Worm (Caenorhabditis elegans) whole organism, mixed stage, embryonic: ENCODE results near the gene ptrn-1.

Experiments used
- M03D4.4 ChIP-seq: sonication (generic microtip); optimal IDR thresholded peaks from 2 replicates; lab custom pipeline; 2017; ENCODE audit warnings: mild to moderate bottlenecking, missing genetic modification characterization, missing compliant biosample characterization
- blmp-1 ChIP-seq: fragments of 150-350 bp; optimal IDR thresholded peaks from 2 replicates; lab custom pipeline; 2014; ENCODE audit warnings: missing biosample characterization, missing genetic modification characterization
- ceh-39 ChIP-seq: fragments of 150-350 bp; optimal IDR thresholded peaks from 2 replicates; lab custom pipeline; 2014; ENCODE audit warnings: missing biosample characterization, missing genetic modification characterization
- ceh-43 ChIP-seq: fragments of 200-800 bp; sonication (Bioruptor generic); optimal IDR thresholded peaks from 2 replicates; lab custom pipeline; 2018; ENCODE audit warnings: mild to moderate bottlenecking, missing genetic modification characterization, moderate library complexity, missing compliant biosample characterization
- ceh-83 ChIP-seq: fragments of 200-800 bp; sonication (Bioruptor generic); optimal IDR thresholded peaks from 2 replicates; lab custom pipeline; 2018; ENCODE audit warnings: mild to moderate bottlenecking, missing genetic modification characterization, missing compliant biosample characterization
- ces-1 ChIP-seq: fragments of 150-350 bp; optimal IDR thresholded peaks from 2 replicates; lab custom pipeline; 2014; ENCODE audit warnings: missing biosample characterization, missing genetic modification reagents, missing genetic modification characterization
- cnd-1 ChIP-seq: fragments of 200-800 bp; sonication (Bioruptor generic); optimal IDR thresholded peaks from 2 replicates; lab custom pipeline; 2018; ENCODE audit warnings: mild to moderate bottlenecking, missing genetic modification characterization, missing compliant biosample characterization
- drap-1 ChIP-seq: fragments of 200-800 bp; sonication (Bioruptor generic); optimal IDR thresholded peaks from 3 replicates; lab custom pipeline; 2018; ENCODE audit warnings: mild to moderate bottlenecking, missing genetic modification characterization, missing compliant biosample characterization
- elt-3 ChIP-seq: fragments of 150-350 bp; optimal IDR thresholded peaks from 2 replicates; lab custom pipeline; 2014; ENCODE audit warnings: missing biosample characterization, missing genetic modification characterization
- ham-2 ChIP-seq: fragments of 200-800 bp; sonication (Bioruptor generic); optimal IDR thresholded peaks from 2 replicates; lab custom pipeline; 2018; ENCODE audit warnings: mild to moderate bottlenecking, missing genetic modification characterization, missing compliant biosample characterization
- hlh-1 ChIP-seq: fragments of 150-350 bp; optimal IDR thresholded peaks from 2 replicates; lab custom pipeline; 2014; ENCODE audit warnings: missing biosample characterization, missing genetic modification reagents, missing genetic modification characterization
- lin-13 ChIP-seq: fragments of 150-350 bp; optimal IDR thresholded peaks from 2 replicates; lab custom pipeline; 2014; ENCODE audit warnings: missing biosample characterization, missing genetic modification characterization
- lin-32 ChIP-seq: fragments of 200-800 bp; sonication (Bioruptor generic); optimal IDR thresholded peaks from 2 replicates; lab custom pipeline; 2018; ENCODE audit warnings: mild to moderate bottlenecking, missing genetic modification characterization, missing compliant biosample characterization
- lsy-2 ChIP-seq: fragments of 150-350 bp; optimal IDR thresholded peaks from 2 replicates; lab custom pipeline; 2014; ENCODE audit warnings: missing biosample characterization, missing genetic modification characterization
- mab-5 ChIP-seq: fragments of 150-350 bp; optimal IDR thresholded peaks from 2 replicates; lab custom pipeline; 2014; ENCODE audit warnings: missing biosample characterization, missing genetic modification characterization
- mep-1 ChIP-seq: fragments of 150-350 bp; optimal IDR thresholded peaks from 2 replicates; lab custom pipeline; 2017; ENCODE audit warnings: missing biosample characterization, missing genetic modification reagents, missing genetic modification characterization, inconsistent platforms
- mls-2 ChIP-seq: sonication (generic microtip); optimal IDR thresholded peaks from 2 replicates; lab custom pipeline; 2016; ENCODE audit warnings: mild to moderate bottlenecking, missing genetic modification characterization, moderate library complexity, missing compliant biosample characterization
- nhr-2 ChIP-seq: fragments of 150-350 bp; optimal IDR thresholded peaks from 2 replicates; lab custom pipeline; 2014; ENCODE audit warnings: missing biosample characterization, missing genetic modification characterization
- nhr-237 ChIP-seq: fragments of 150-350 bp; optimal IDR thresholded peaks from 2 replicates; lab custom pipeline; 2014; ENCODE audit warnings: missing biosample characterization, missing genetic modification characterization
- nhr-28 ChIP-seq: fragments of 150-350 bp; optimal IDR thresholded peaks from 2 replicates; lab custom pipeline; 2014; ENCODE audit warnings: missing biosample characterization, missing genetic modification characterization
- nhr-76 ChIP-seq: sonication (generic microtip); optimal IDR thresholded peaks from 2 replicates; lab custom pipeline; 2017; ENCODE audit warnings: missing biosample characterization, missing genetic modification characterization
- pha-4 ChIP-seq: fragments of 150-350 bp; optimal IDR thresholded peaks from 2 replicates; lab custom pipeline; 2018; ENCODE audit warnings: missing biosample characterization, missing genetic modification reagents, missing genetic modification characterization
- sem-2 ChIP-seq: fragments of 200-800 bp; sonication (Bioruptor generic); optimal IDR thresholded peaks from 2 replicates; lab custom pipeline; 2018; ENCODE audit warnings: mild to moderate bottlenecking, missing genetic modification characterization, missing compliant biosample characterization
- snpc-4 ChIP-seq: fragments of 150-350 bp; optimal IDR thresholded peaks from 2 replicates; lab custom pipeline; 2014; ENCODE audit warnings: missing biosample characterization, missing genetic modification characterization
- sptf-1 ChIP-seq: sonication (generic microtip); optimal IDR thresholded peaks from 2 replicates; lab custom pipeline; 2017; ENCODE audit warnings: mild to moderate bottlenecking, missing genetic modification characterization, moderate library complexity, missing compliant biosample characterization
- tbx-8 ChIP-seq: fragments of 200-800 bp; sonication (Bioruptor generic); optimal IDR thresholded peaks from 2 replicates; lab custom pipeline; 2018; ENCODE audit warnings: mild to moderate bottlenecking, missing genetic modification characterization, moderate library complexity, missing compliant biosample characterization
- unc-39 ChIP-seq: fragments of 150-350 bp; optimal IDR thresholded peaks from 2 replicates; lab custom pipeline; 2014; ENCODE audit warnings: missing biosample characterization, missing genetic modification characterization
- unc-62 ChIP-seq: fragments of 150-350 bp; optimal IDR thresholded peaks from 2 replicates; lab custom pipeline; 2014; ENCODE audit warnings: missing biosample characterization, missing genetic modification reagents, missing genetic modification characterization

Gene ptrn-1

DNA sequence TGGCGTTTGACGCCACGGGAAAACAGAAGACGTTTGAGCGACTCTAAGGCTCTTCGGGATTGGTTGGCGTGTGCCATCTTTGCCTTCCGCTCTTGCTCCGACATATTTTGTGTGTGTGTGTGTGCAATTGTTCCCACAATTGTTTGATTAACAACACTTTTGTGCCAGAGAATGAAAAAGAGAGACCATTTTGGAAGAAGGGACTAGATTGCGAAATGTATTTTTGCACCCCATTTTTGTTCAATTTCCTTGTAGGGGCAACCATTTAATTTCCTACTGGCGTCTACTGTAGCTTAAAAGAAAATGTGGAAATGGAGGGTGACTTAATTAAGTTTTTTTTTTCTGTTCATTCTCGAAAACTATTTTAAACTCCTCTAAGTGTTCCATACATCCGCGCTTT, 27.9 kb downstream of the ptrn-1 start:
- TF ChIP-seq ces-1 (GFP tag; lab: Kevin White, UChicago) (peak; percentile 12), sptf-1 (tag; lab: Kevin White, UChicago) (no peak)
- TF ChIP-seq, all 35 proteins: peak for 1

DNA sequence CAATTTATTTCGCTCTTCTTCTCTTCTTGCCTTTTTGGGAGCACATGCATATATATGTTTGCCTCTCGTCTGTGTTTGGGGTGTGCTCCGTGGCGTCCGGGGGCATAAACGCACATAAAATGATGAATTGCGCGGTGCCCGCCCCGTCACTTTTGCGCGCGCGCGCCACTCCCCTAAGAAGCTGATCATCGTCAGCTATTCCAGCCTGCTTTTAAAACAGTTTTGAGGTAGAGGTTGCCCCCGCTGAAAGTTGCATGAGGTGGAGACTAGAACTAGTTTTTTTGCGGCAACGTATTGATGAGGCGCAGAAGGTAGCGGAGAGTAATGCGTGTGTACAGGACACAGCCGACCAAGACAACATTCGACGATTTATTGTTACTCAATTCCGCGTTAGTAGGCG, 30.4 kb downstream of the ptrn-1 start:
- TF ChIP-seq hlh-1 (tag; lab: Kevin White, UChicago) (no peak), nhr-237 (tag; lab: Kevin White, UChicago) (no peak), lsy-2 (tag; lab: Kevin White, UChicago) (no peak), pha-4 (tag; lab: Kevin White, UChicago) (no peak), unc-39 (no peak), nhr-2 (tag; lab: Kevin White, UChicago) (no peak), sptf-1 (tag; lab: Kevin White, UChicago) (no peak), nhr-76 (no peak), lin-13 (tag; lab: Kevin White, UChicago) (no peak), mep-1 (tag; lab: Kevin White, UChicago) (no peak), ceh-39 (tag; lab: Kevin White, UChicago) (no peak), ces-1 (GFP tag; lab: Kevin White, UChicago) (no peak), ham-2 (GFP tag; lab: Kevin White, UChicago) (no peak), elt-3 (no peak), drap-1 (GFP tag; lab: Kevin White, UChicago) (no peak), lin-32 (GFP tag; lab: Kevin White, UChicago) (no peak), cnd-1 (tag; lab: Kevin White, UChicago) (no peak), M03D4.4 (tag; lab: Kevin White, UChicago) (no peak)

DNA sequence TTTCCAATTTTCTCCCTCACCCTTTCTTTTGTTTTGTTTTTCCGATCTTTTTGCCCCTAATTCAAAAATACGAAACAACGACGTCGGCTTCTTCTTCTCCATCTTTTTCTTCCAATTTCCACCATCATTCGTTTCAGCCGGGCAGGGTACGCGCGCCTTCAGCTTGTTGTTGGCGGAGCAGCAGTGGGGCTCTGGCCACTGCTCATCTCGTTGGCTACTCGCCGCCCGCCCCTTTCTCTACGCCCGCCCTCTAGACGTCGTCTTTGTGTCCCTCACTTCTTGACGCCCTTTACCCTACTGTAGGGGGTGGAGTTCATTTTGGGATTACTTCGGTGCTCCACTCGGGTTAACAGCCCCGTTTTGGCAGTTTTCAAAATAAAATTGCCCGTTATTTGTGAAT, 31.0 kb downstream of the ptrn-1 start:
- TF ChIP-seq pha-4 (tag; lab: Kevin White, UChicago) (no peak), ces-1 (GFP tag; lab: Kevin White, UChicago) (peak; percentile 21)

DNA sequence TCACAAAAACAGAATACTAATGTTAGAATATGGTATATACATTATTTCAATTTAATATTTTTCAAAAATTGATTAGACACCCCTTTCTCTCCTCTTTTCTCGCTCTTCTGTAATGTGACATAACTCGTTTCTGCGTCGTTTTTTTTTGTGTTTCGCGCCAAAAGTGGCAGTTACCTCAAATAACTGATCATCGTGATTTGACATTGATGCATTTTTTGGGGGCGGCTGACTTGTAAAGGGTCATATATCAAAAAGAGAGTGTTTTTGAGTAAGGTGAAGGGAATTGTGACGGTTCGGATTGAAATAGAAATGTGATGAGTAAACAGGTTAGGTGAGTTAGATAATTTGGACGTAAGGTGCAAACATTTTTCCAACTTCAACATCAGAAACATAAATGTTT, 32.0 kb downstream of the ptrn-1 start:
- no peak for TF ChIP-seq ceh-43 (GFP tag; lab: Kevin White, UChicago)
- TF ChIP-seq ceh-39 (tag; lab: Kevin White, UChicago), result no peak
- no peak for TF ChIP-seq mab-5
- no peak for TF ChIP-seq elt-3
- no peak for TF ChIP-seq ces-1 (GFP tag; lab: Kevin White, UChicago)
- TF ChIP-seq sptf-1 (tag; lab: Kevin White, UChicago), result no peak
- TF ChIP-seq unc-62 (GFP tag; lab: Kevin White, UChicago), result no peak
- TF ChIP-seq nhr-2 (tag; lab: Kevin White, UChicago), result no peak
- no peak for TF ChIP-seq mls-2
- no peak for TF ChIP-seq blmp-1 (tag; lab: Kevin White, UChicago)
- TF ChIP-seq nhr-237 (tag; lab: Kevin White, UChicago), result no peak
- TF ChIP-seq, all 35 proteins: peak for 0

DNA sequence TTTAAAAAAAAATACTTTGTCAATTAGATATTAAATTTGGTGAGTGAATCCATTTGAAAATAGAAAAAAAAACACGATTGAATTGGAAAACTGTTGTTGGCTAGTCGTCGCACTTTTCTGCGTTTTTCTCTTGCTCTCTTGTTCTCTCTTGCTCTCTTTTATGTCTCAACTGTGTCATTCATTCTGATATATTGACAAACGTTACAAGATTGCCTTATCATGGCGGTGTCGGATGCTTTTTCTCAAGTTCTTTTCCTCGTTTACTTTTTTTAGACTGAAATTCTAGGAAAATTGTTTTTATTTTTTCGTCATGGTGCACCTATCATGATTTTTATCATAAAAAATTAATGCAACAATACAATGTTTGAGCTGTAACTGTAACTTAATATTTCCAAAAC, 34.1 kb downstream of the ptrn-1 start:
- no peak for TF ChIP-seq M03D4.4 (tag; lab: Kevin White, UChicago)
- no peak for TF ChIP-seq nhr-28 (tag; lab: Kevin White, UChicago)
- no peak for TF ChIP-seq blmp-1 (tag; lab: Kevin White, UChicago)
- TF ChIP-seq snpc-4, result no peak
- TF ChIP-seq, all 35 proteins: peak for 0

DNA sequence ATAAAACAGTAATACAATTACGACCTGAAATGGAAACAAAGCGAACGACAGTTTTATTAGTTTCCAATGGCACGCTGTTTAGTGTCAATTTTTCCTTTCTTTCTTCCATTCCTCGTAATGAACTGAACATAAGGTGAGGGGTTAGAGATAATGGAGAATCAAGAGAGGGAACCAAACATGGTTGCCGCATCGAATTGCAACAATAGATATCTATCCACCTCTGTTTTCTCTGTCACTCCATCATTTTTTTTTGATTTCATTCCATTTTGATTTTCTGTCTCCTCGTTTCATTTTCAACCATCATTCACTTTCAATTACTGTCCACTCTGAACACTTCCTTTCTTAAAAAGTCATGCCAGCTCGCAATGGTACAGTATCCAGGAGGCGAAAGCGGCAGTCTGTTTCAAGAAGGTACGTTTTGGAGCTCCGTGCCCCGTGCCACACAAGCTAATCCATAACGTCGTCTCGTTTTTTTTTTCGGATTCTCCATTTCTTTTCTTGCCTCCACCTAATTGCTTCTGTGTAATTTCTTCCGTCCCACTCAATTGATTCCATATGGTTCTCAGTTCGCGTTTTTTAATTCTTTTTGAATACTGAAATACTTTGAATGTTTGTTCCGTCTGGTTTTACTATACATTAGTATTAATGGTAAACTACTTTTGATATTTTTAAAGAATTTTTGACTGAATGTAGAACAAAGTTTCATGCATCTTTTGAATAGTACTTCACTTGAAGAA, 34.7 kb downstream of the ptrn-1 start:
- TF ChIP-seq unc-39, result no peak
- no peak for TF ChIP-seq sem-2 (GFP tag; lab: Kevin White, UChicago)
- no peak for TF ChIP-seq ceh-83
- TF ChIP-seq cnd-1 (tag; lab: Kevin White, UChicago), result no peak
- TF ChIP-seq nhr-237 (tag; lab: Kevin White, UChicago), result no peak
- no peak for TF ChIP-seq lsy-2 (tag; lab: Kevin White, UChicago)
- TF ChIP-seq nhr-28 (tag; lab: Kevin White, UChicago), result no peak
- no peak for TF ChIP-seq sptf-1 (tag; lab: Kevin White, UChicago)
- TF ChIP-seq tbx-8 (GFP tag; lab: Kevin White, UChicago), result no peak
- no peak for TF ChIP-seq snpc-4
